Fruit fly (Drosophila melanogaster): Measurements from ENCODE around the gene kmr.

kmr gene

dm6 chr3R:13715012-13715673, at the start of gene kmr (continued):
- TF ChIP-seq CG7368 (GFP tag; optimal IDR thresholded peaks at IDR 0.05) (no peak), CG3032 (tag; optimal IDR thresholded peaks at IDR 0.05) (peak; percentile 13), Sox14 (GFP tag; optimal IDR thresholded peaks at IDR 0.05) (no peak), CG6854 (GFP tag; optimal IDR thresholded peaks at IDR 0.05) (no peak), CG8119 (GFP tag; IDR thresholded peaks at IDR 0.05) (no peak; the same call in 2 of the 3 replicates), CG6792 (GFP tag; optimal IDR thresholded peaks at IDR 0.05) (no peak), salr (GFP tag; optimal IDR thresholded peaks at IDR 0.05) (no peak), CG11902 (GFP tag; optimal IDR thresholded peaks at IDR 0.05) (no peak)

dm6 chr3R:13665992-13666391, 49.0 kb upstream of the kmr start:
- TF ChIP-seq Eip93F (GFP tag; optimal IDR thresholded peaks at IDR 0.05): no peak
- TF ChIP-seq CG11902 (GFP tag; optimal IDR thresholded peaks at IDR 0.05): no peak
- no peak for TF ChIP-seq fkh (GFP tag; optimal IDR thresholded peaks at IDR 0.05)
- no peak for TF ChIP-seq esn (GFP tag; optimal IDR thresholded peaks at IDR 0.05)
- no peak for TF ChIP-seq Ets21C (GFP tag; optimal IDR thresholded peaks at IDR 0.05)
- no peak for TF ChIP-seq CG8119 (GFP tag; IDR thresholded peaks at IDR 0.05)
- TF ChIP-seq CG8632 (GFP tag; optimal IDR thresholded peaks at IDR 0.05): no peak
- no peak for TF ChIP-seq dsx (GFP tag; optimal IDR thresholded peaks at IDR 0.05; ENCODE audit: poor library complexity, severe bottlenecking)
- no peak for TF ChIP-seq CG16779 (tag; optimal IDR thresholded peaks at IDR 0.05)
- TF ChIP-seq Hr4 (GFP tag; optimal IDR thresholded peaks at IDR 0.05): no peak
- TF ChIP-seq topi (GFP tag; optimal IDR thresholded peaks at IDR 0.05): no peak
- TF ChIP-seq acj6 (GFP tag; optimal IDR thresholded peaks at IDR 0.05): no peak
- no peak for TF ChIP-seq CG31627 (GFP tag; optimal IDR thresholded peaks at IDR 0.05)

- TF ChIP-seq Blimp-1 (GFP tag; optimal IDR thresholded peaks at IDR 0.05) (no peak), CG10631 (GFP tag; optimal IDR thresholded peaks at IDR 0.05) (no peak), Hr4 (GFP tag; optimal IDR thresholded peaks at IDR 0.05) (no peak), CG8319 (GFP tag; optimal IDR thresholded peaks at IDR 0.05) (no peak), CG7368 (GFP tag; optimal IDR thresholded peaks at IDR 0.05) (no peak), vri (GFP tag; optimal IDR thresholded peaks at IDR 0.05) (no peak), CG3919 (GFP tag; optimal IDR thresholded peaks at IDR 0.05) (no peak), CG6276 (GFP tag; optimal IDR thresholded peaks at IDR 0.05) (no peak), Lpt (GFP tag; optimal IDR thresholded peaks at IDR 0.05) (no peak), CG9139 (GFP tag; optimal IDR thresholded peaks at IDR 0.05) (no peak), Gug (GFP tag; IDR thresholded peaks at IDR 0.05) (no peak), Hr38 (GFP tag; optimal IDR thresholded peaks at IDR 0.05) (no peak), achi (GFP tag; optimal IDR thresholded peaks at IDR 0.05) (no peak), CG31627 (GFP tag; optimal IDR thresholded peaks at IDR 0.05) (no peak), fd85E (GFP tag; optimal IDR thresholded peaks at IDR 0.05) (no peak), fkh (GFP tag; optimal IDR thresholded peaks at IDR 0.05) (no peak), CG16779 (tag; optimal IDR thresholded peaks at IDR 0.05) (no peak), OdsH (GFP tag; optimal IDR thresholded peaks at IDR 0.05) (no peak), pdm3 (GFP tag; optimal IDR thresholded peaks at IDR 0.05) (no peak)
These were observed 42.1 kb upstream of the kmr start for dm6 chr3R:13672898-13673297.

dm6 chr3R:13674492-13675033, 40.4 kb upstream of the kmr start, which contains the start of gene Task6:
TSS of gene Task6 (minus strand) at chr3R:13674542.
- TF ChIP-seq CG16779 (tag; optimal IDR thresholded peaks at IDR 0.05) (no peak), OdsH (GFP tag; optimal IDR thresholded peaks at IDR 0.05) (no peak), Blimp-1 (GFP tag; optimal IDR thresholded peaks at IDR 0.05) (no peak), CG6808 (GFP tag; optimal IDR thresholded peaks at IDR 0.05) (no peak), topi (GFP tag; optimal IDR thresholded peaks at IDR 0.05) (no peak), Gug (GFP tag; IDR thresholded peaks at IDR 0.05) (no peak), CG10669 (GFP tag; optimal IDR thresholded peaks at IDR 0.05) (no peak), Hr4 (GFP tag; optimal IDR thresholded peaks at IDR 0.05) (no peak), CG1621 (tag; optimal IDR thresholded peaks at IDR 0.05) (no peak), fd85E (GFP tag; optimal IDR thresholded peaks at IDR 0.05) (no peak), Sox102F (GFP tag; optimal IDR thresholded peaks at IDR 0.05) (no peak), vri (GFP tag; optimal IDR thresholded peaks at IDR 0.05) (no peak), CG8319 (GFP tag; optimal IDR thresholded peaks at IDR 0.05) (no peak), pdm3 (GFP tag; optimal IDR thresholded peaks at IDR 0.05) (no peak)
